Fruit fly (Drosophila melanogaster) whole organism, embryonic: ENCODE results near the gene CG18302.
A peak's percentile ranks its signal among the peaks of the same experiment; 100 is the strongest.

ENCODE experiments used
- Ada2b ChIP-seq: fragments of 200-800 bp; sonication (Bioruptor generic); IDR thresholded peaks from 2 replicates; pipeline ENCODE4 v1.3.6; 2022; ENCODE audit warnings: missing biosample characterization, missing genetic modification characterization
- Asciz ChIP-seq: fragments of 200-800 bp; sonication (Bioruptor generic); optimal IDR thresholded peaks from 2 replicates; lab custom pipeline; 2017; ENCODE audit warnings: missing biosample characterization, mild to moderate bottlenecking, missing genetic modification characterization, missing genetic modification reagents
- Blimp-1 ChIP-seq: fragments of 200-800 bp; sonication (Bioruptor generic); optimal IDR thresholded peaks from 3 replicates; lab custom pipeline; 2018; ENCODE audit warnings: missing biosample characterization, missing genetic modification characterization, mild to moderate bottlenecking, moderate library complexity, missing genetic modification reagents
- CG10274 ChIP-seq: fragments of 200-800 bp; sonication (Bioruptor generic); optimal IDR thresholded peaks from 3 replicates; lab custom pipeline; 2017; ENCODE audit warnings: missing biosample characterization, mild to moderate bottlenecking, missing genetic modification characterization
- CG1233 ChIP-seq: fragments of 200-800 bp; sonication (Bioruptor generic); optimal IDR thresholded peaks from 4 replicates; lab custom pipeline; 2018; ENCODE audit warnings: missing biosample characterization, mild to moderate bottlenecking, missing genetic modification characterization
- CG13894 ChIP-seq: fragments of 200-800 bp; sonication (Bioruptor generic); optimal IDR thresholded peaks from 3 replicates; lab custom pipeline; 2018; ENCODE audit warnings: missing biosample characterization, mild to moderate bottlenecking, missing genetic modification characterization, moderate library complexity
- CG15696 ChIP-seq: fragments of 200-800 bp; sonication (Bioruptor generic); optimal IDR thresholded peaks from 2 replicates; lab custom pipeline; 2019; ENCODE audit warnings: missing biosample characterization, mild to moderate bottlenecking, missing genetic modification characterization, moderate library complexity
- CG17328 ChIP-seq: fragments of 200-800 bp; sonication (Bioruptor generic); IDR thresholded peaks from 2 replicates; pipeline ENCODE4 v1.3.6; 2022; ENCODE audit warnings: missing biosample characterization, missing genetic modification characterization
- CG17361 ChIP-seq: fragments of 200-800 bp; sonication (Bioruptor generic); IDR thresholded peaks from 3 replicates; pipeline ENCODE4 v1.3.6; 2022; ENCODE audit warnings: missing biosample characterization, missing genetic modification characterization
- CG1832 ChIP-seq: fragments of 200-800 bp; sonication (Bioruptor generic); optimal IDR thresholded peaks from 2 replicates; lab custom pipeline; 2017; ENCODE audit warnings: missing biosample characterization, mild to moderate bottlenecking, missing genetic modification characterization, inconsistent platforms
- CG31365 ChIP-seq: fragments of 200-800 bp; sonication (Bioruptor generic); optimal IDR thresholded peaks from 2 replicates; lab custom pipeline; 2018; ENCODE audit warnings: missing biosample characterization, mild to moderate bottlenecking, missing genetic modification characterization
- CG33213 ChIP-seq: fragments of 200-800 bp; sonication (Bioruptor generic); optimal IDR thresholded peaks from 3 replicates; lab custom pipeline; 2016; ENCODE audit warnings: missing biosample characterization, missing genetic modification characterization
- CG3847 ChIP-seq: fragments of 200-800 bp; sonication (Bioruptor generic); IDR thresholded peaks from 2 replicates; pipeline ENCODE4 v1.3.6; 2022; ENCODE audit warnings: missing biosample characterization, missing genetic modification characterization
- CG4820 ChIP-seq: fragments of 200-800 bp; sonication (Bioruptor generic); optimal IDR thresholded peaks from 3 replicates; lab custom pipeline; 2016; ENCODE audit warnings: missing biosample characterization, missing genetic modification characterization
- CG6254 ChIP-seq: fragments of 200-800 bp; sonication (Bioruptor generic); optimal IDR thresholded peaks from 3 replicates; lab custom pipeline; 2017; ENCODE audit warnings: mild to moderate bottlenecking, missing biosample characterization, missing genetic modification reagents, missing genetic modification characterization
- CG8924 ChIP-seq: fragments of 200-800 bp; optimal IDR thresholded peaks from 3 replicates; lab custom pipeline; 2019; ENCODE audit warnings: missing biosample characterization, mild to moderate bottlenecking, missing genetic modification characterization, moderate library complexity
- CHES-1-like ChIP-seq: fragments of 200-800 bp; sonication (Bioruptor generic); optimal IDR thresholded peaks from 2 replicates; lab custom pipeline; 2016; ENCODE audit warnings: missing biosample characterization, missing genetic modification characterization
- CoRest ChIP-seq: fragments of 200-800 bp; sonication (Bioruptor generic); optimal IDR thresholded peaks from 3 replicates; lab custom pipeline; 2018; ENCODE audit warnings: missing biosample characterization, mild to moderate bottlenecking, missing genetic modification characterization, moderate library complexity
- Dad ChIP-seq: fragments of 200-800 bp; sonication (Bioruptor generic); optimal IDR thresholded peaks from 3 replicates; lab custom pipeline; 2016; ENCODE audit warnings: missing biosample characterization, missing genetic modification characterization
- Dbx ChIP-seq: fragments of 200-800 bp; sonication (Bioruptor generic); IDR thresholded peaks from 3 replicates; pipeline ENCODE4 v1.3.6; 2022; ENCODE audit warnings: missing biosample characterization, missing genetic modification characterization
- Dfd ChIP-seq, 2 experiments: fragments of >200 bp; optimal IDR thresholded peaks; 2 replicates each; lab custom pipeline; 2017; ENCODE audit warnings: missing biosample characterization in 2 of 2, missing genetic modification characterization in 2 of 2
- E2f1 ChIP-seq: fragments of 200-800 bp; sonication (Bioruptor generic); IDR thresholded peaks from 2 replicates; pipeline ENCODE4 v1.3.6; 2022; ENCODE audit warnings: missing biosample characterization, missing genetic modification characterization
- Ets97D ChIP-seq: fragments of 200-800 bp; sonication (Bioruptor generic); optimal IDR thresholded peaks from 3 replicates; lab custom pipeline; 2016; ENCODE audit warnings: missing biosample characterization, missing genetic modification characterization
- Hmx ChIP-seq: fragments of 200-800 bp; sonication (Bioruptor generic); optimal IDR thresholded peaks from 2 replicates; lab custom pipeline; 2016; ENCODE audit warnings: missing biosample characterization, missing genetic modification characterization
- Jarid2 ChIP-seq: fragments of 200-800 bp; sonication (Bioruptor generic); optimal IDR thresholded peaks from 3 replicates; lab custom pipeline; 2017; ENCODE audit warnings: mild to moderate bottlenecking, missing biosample characterization, missing genetic modification reagents, missing genetic modification characterization
- MBD-R2 ChIP-seq: fragments of 200-800 bp; sonication (Bioruptor generic); IDR thresholded peaks from 2 replicates; pipeline ENCODE4 v1.3.6; 2022; ENCODE audit warnings: missing biosample characterization, missing genetic modification characterization
- Mad ChIP-seq: fragments of 200-800 bp; sonication (Bioruptor generic); optimal IDR thresholded peaks from 2 replicates; lab custom pipeline; 2016; ENCODE audit warnings: missing biosample characterization, missing genetic modification characterization
- NC2β ChIP-seq: fragments of 200-800 bp; sonication (Bioruptor generic); optimal IDR thresholded peaks from 2 replicates; lab custom pipeline; 2016; ENCODE audit warnings: missing biosample characterization, missing genetic modification characterization
- NFAT ChIP-seq: fragments of 200-800 bp; sonication (Bioruptor generic); IDR thresholded peaks from 2 replicates; pipeline ENCODE4 v1.3.6; 2022; ENCODE audit warnings: missing biosample characterization, missing genetic modification characterization
- Ptx1 ChIP-seq: fragments of 200-800 bp; sonication (Bioruptor generic); IDR thresholded peaks from 2 replicates; pipeline ENCODE4 v1.3.6; 2022; ENCODE audit warnings: missing biosample characterization, missing genetic modification characterization
- Sin3A ChIP-seq: fragments of >200 bp; optimal IDR thresholded peaks from 2 replicates; lab custom pipeline; 2018
- Tbp ChIP-seq: fragments of >200 bp; optimal IDR thresholded peaks from 2 replicates; lab custom pipeline; 2018; ENCODE audit warnings: missing biosample characterization, missing genetic modification characterization
- abd-A ChIP-seq: fragments of 200-800 bp; sonication (Bioruptor generic); optimal IDR thresholded peaks from 3 replicates; lab custom pipeline; 2019; ENCODE audit warnings: missing biosample characterization, mild to moderate bottlenecking, missing genetic modification characterization, moderate library complexity
- ap ChIP-seq: fragments of 200-800 bp; sonication (Bioruptor generic); IDR thresholded peaks from 2 replicates; pipeline ENCODE4 v1.3.6; 2022; ENCODE audit warnings: missing biosample characterization, missing genetic modification characterization
- ato ChIP-seq: fragments of 200-800 bp; sonication (Bioruptor generic); IDR thresholded peaks from 2 replicates; pipeline ENCODE4 v1.3.6; 2022; ENCODE audit warnings: missing biosample characterization, missing genetic modification characterization; ENCODE audit not compliant: partially characterized antibody
- cg ChIP-seq: fragments of 200-800 bp; sonication (Bioruptor generic); optimal IDR thresholded peaks from 3 replicates; lab custom pipeline; 2019; ENCODE audit warnings: missing biosample characterization, mild to moderate bottlenecking, missing genetic modification characterization, moderate library complexity
- chm ChIP-seq: fragments of 200-800 bp; sonication (Bioruptor generic); IDR thresholded peaks from 2 replicates; pipeline ENCODE4 v1.3.6; 2022; ENCODE audit warnings: missing biosample characterization, missing genetic modification characterization
- crc ChIP-seq: fragments of 200-800 bp; sonication (Bioruptor generic); optimal IDR thresholded peaks from 2 replicates; lab custom pipeline; 2016; ENCODE audit warnings: missing biosample characterization, missing genetic modification characterization
- cwo ChIP-seq: fragments of 200-800 bp; sonication (Bioruptor generic); optimal IDR thresholded peaks from 3 replicates; lab custom pipeline; 2017; ENCODE audit warnings: missing biosample characterization, missing genetic modification characterization, mild to moderate bottlenecking, moderate library complexity, missing genetic modification reagents
- da ChIP-seq: fragments of 200-800 bp; sonication (Bioruptor generic); optimal IDR thresholded peaks from 2 replicates; lab custom pipeline; 2016; ENCODE audit warnings: missing biosample characterization, missing genetic modification characterization
- ems ChIP-seq: fragments of 200-800 bp; sonication (Bioruptor generic); optimal IDR thresholded peaks from 3 replicates; lab custom pipeline; 2016; ENCODE audit warnings: missing biosample characterization, missing genetic modification characterization
- gro ChIP-seq: fragments of 200-800 bp; sonication (Bioruptor generic); optimal IDR thresholded peaks from 2 replicates; lab custom pipeline; 2016; ENCODE audit warnings: missing biosample characterization, missing genetic modification characterization
- lola ChIP-seq, 3 experiments: fragments of >200 bp in 2 of 3; fragments of 200-800 bp in 1 of 3; sonication (Bioruptor generic) in 1 of 3; optimal IDR thresholded peaks; 2 replicates each; lab custom pipeline; 2017 to 2019; ENCODE audit warnings: missing biosample characterization in 3 of 3, missing genetic modification characterization in 3 of 3, mild to moderate bottlenecking in 1 of 3, moderate library complexity in 1 of 3
- odd ChIP-seq: fragments of 200-800 bp; sonication (Bioruptor generic); optimal IDR thresholded peaks from 2 replicates; lab custom pipeline; 2017; ENCODE audit warnings: missing biosample characterization, mild to moderate bottlenecking, missing genetic modification characterization
- pho ChIP-seq: fragments of 200-800 bp; sonication (Bioruptor generic); optimal IDR thresholded peaks from 2 replicates; lab custom pipeline; 2016; ENCODE audit warnings: missing biosample characterization, missing genetic modification characterization
- rib ChIP-seq: fragments of 200-800 bp; sonication (Bioruptor generic); IDR thresholded peaks from 2 replicates; pipeline ENCODE4 v1.3.6; 2022; ENCODE audit warnings: missing biosample characterization, missing genetic modification characterization
- sens-2 ChIP-seq: fragments of 200-800 bp; sonication (Bioruptor generic); IDR thresholded peaks from 2 replicates; pipeline ENCODE4 v1.3.6; 2022; ENCODE audit warnings: missing biosample characterization, missing genetic modification characterization
- slbo ChIP-seq: fragments of 200-800 bp; sonication (Bioruptor generic); IDR thresholded peaks from 2 replicates; pipeline ENCODE4 v1.3.6; 2022; ENCODE audit warnings: missing biosample characterization, missing genetic modification characterization
- ssp ChIP-seq: fragments of 200-800 bp; sonication (Bioruptor generic); IDR thresholded peaks from 2 replicates; pipeline ENCODE4 v1.3.6; 2022; ENCODE audit warnings: missing biosample characterization, missing genetic modification characterization
- tap ChIP-seq: fragments of 200-800 bp; optimal IDR thresholded peaks from 3 replicates; lab custom pipeline; 2019; ENCODE audit warnings: missing biosample characterization, mild to moderate bottlenecking, missing genetic modification characterization, moderate library complexity

Gene CG18302

DNA sequence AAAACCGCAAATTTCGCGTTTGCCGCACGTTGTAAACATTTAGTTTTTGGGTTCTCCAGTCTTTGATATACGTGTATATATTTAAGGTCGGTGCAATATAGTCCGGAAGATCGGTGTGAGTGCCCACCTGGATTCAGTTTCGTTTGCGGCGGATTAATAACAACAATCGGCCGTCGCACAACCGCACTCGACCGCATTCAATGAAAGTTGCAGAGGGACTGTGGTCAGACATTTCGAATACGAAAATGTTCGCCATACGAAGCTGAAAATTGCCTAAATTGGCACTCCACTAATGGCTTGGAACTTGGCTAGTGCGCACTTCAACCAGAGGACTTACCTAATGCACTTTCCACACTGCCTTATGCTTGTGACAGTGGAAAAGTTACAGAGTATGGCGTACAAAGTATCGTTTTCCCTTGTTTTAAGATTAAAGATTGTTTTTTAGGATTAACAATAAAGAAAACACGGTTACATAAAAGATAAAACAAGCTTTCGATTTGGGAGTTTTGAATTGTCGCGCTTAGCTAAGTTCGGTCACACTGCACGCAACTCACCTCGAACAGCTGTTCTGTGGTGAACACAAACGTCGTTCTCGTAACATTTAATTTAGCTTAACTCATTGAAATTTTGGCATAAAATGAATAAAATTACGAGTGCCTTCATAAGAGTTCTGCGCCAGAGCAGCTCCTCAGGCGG is 27.4 kb upstream of the CG18302 start, which contains the start of the genes Myo31DF and CG6094 (continued):
- TF ChIP-seq Dfd (GFP tag; optimal IDR thresholded peaks at IDR 0.05; lab: Kevin White, UChicago) = peak in 1 of 2 experiments; percentile 44
- 0 out of 2 replicates have a peak, but pooled peaks have one; percentile 29 for TF ChIP-seq CG17328 (GFP tag; lab: Robert Waterston, UW)
- no peak for TF ChIP-seq CG4820
- peak; percentile 32 for TF ChIP-seq Blimp-1 (GFP tag; lab: Kevin White, UChicago)
- TF ChIP-seq Mad (GFP tag; lab: Kevin White, UChicago) = peak; percentile 46
- peak; percentile 16 for TF ChIP-seq Tbp (GFP tag; lab: Kevin White, UChicago)
- 0 out of 2 replicates have a peak, but pooled peaks have one; percentile 13 for TF ChIP-seq sens-2 (GFP tag; lab: Robert Waterston, UW)
- no peak for TF ChIP-seq E2f1 (GFP tag; lab: Robert Waterston, UW)
- TF ChIP-seq ap (GFP tag; lab: Robert Waterston, UW) = no peak
- no peak for TF ChIP-seq crc (GFP tag; lab: Kevin White, UChicago)
- no peak for TF ChIP-seq lola (GFP tag; optimal IDR thresholded peaks at IDR 0.05; lab: Kevin White, UChicago)
- TF ChIP-seq CG31365 (tag; lab: Kevin White, UChicago) = no peak
- peak; percentile 55 for TF ChIP-seq pho
- TF ChIP-seq CG13894 (tag; lab: Kevin White, UChicago) = peak; percentile 19
- TF ChIP-seq ems (GFP tag; lab: Kevin White, UChicago) = peak; percentile 68
- peak; percentile 78 for TF ChIP-seq chm (GFP tag; lab: Robert Waterston, UW)
- TF ChIP-seq Jarid2 (GFP tag; lab: Kevin White, UChicago) = peak; percentile 99
- TF ChIP-seq ato (GFP tag; lab: Robert Waterston, UW) = peak; percentile 64; the same call in 1 of the 2 replicates
- peak; percentile 39 for TF ChIP-seq NC2β (GFP tag; lab: Kevin White, UChicago)
- no peak for TF ChIP-seq Hmx (GFP tag; lab: Kevin White, UChicago)
- TF ChIP-seq da (GFP tag; lab: Kevin White, UChicago) = peak; percentile 24
- TF ChIP-seq CoRest (tag; lab: Kevin White, UChicago) = peak; percentile 67
- no peak for TF ChIP-seq Ada2b (GFP tag; lab: Robert Waterston, UW)
- no peak for TF ChIP-seq CG1832
- TF ChIP-seq cg (GFP tag; lab: Kevin White, UChicago) = no peak
- peak; percentile 58; the same call in 1 of the 2 replicates for TF ChIP-seq MBD-R2 (GFP tag; lab: Robert Waterston, UW)
- no peak for TF ChIP-seq CG6254 (GFP tag; lab: Kevin White, UChicago)
- TF ChIP-seq tap (tag; lab: Kevin White, UChicago) = no peak
- TF ChIP-seq CG8924 (tag; lab: Kevin White, UChicago) = peak; percentile 9
- 0 out of 3 replicates have a peak, but pooled peaks have one; percentile 31 for TF ChIP-seq CG17361 (GFP tag; lab: Robert Waterston, UW)
- TF ChIP-seq Ptx1 (GFP tag; lab: Robert Waterston, UW) = peak; percentile 22; the same call in 1 of the 2 replicates
- peak; percentile 98 for TF ChIP-seq Sin3A (lab: Kevin White, UChicago)
- peak; percentile 15 for TF ChIP-seq abd-A (tag; lab: Kevin White, UChicago)
- no peak for TF ChIP-seq cwo (GFP tag; lab: Kevin White, UChicago)
- peak; percentile 55 for TF ChIP-seq Dad (GFP tag; lab: Kevin White, UChicago)
- TF ChIP-seq slbo = peak; percentile 65
- TF ChIP-seq CG1233 (GFP tag; lab: Kevin White, UChicago) = no peak
- peak; percentile 89 for TF ChIP-seq rib (GFP tag; lab: Robert Waterston, UW)
- TF ChIP-seq Asciz (GFP tag; lab: Kevin White, UChicago) = no peak
- TF ChIP-seq odd = no peak
- TF ChIP-seq Ets97D (GFP tag; lab: Kevin White, UChicago) = peak; percentile 81
- TF ChIP-seq CG33213 (GFP tag; lab: Kevin White, UChicago) = peak; percentile 60
- TF ChIP-seq CHES-1-like = peak; percentile 80
- peak; percentile 59 for TF ChIP-seq CG3847 (GFP tag; lab: Robert Waterston, UW)
- TF ChIP-seq Dbx = peak; percentile 80; the same call in 2 of the 3 replicates
- TF ChIP-seq CG10274 = no peak
- TF ChIP-seq NFAT (GFP tag; lab: Robert Waterston, UW) = peak; percentile 49; the same call in 1 of the 2 replicates
- TF ChIP-seq ssp (GFP tag; lab: Robert Waterston, UW) = peak; percentile 99
- TF ChIP-seq CG15696 (tag; lab: Kevin White, UChicago) = peak; percentile 8
- TF ChIP-seq gro (GFP tag; lab: Kevin White, UChicago) = peak; percentile 38
